Fruit fly (Drosophila melanogaster): ENCODE measurements around the gene cmpy.

DNA sequence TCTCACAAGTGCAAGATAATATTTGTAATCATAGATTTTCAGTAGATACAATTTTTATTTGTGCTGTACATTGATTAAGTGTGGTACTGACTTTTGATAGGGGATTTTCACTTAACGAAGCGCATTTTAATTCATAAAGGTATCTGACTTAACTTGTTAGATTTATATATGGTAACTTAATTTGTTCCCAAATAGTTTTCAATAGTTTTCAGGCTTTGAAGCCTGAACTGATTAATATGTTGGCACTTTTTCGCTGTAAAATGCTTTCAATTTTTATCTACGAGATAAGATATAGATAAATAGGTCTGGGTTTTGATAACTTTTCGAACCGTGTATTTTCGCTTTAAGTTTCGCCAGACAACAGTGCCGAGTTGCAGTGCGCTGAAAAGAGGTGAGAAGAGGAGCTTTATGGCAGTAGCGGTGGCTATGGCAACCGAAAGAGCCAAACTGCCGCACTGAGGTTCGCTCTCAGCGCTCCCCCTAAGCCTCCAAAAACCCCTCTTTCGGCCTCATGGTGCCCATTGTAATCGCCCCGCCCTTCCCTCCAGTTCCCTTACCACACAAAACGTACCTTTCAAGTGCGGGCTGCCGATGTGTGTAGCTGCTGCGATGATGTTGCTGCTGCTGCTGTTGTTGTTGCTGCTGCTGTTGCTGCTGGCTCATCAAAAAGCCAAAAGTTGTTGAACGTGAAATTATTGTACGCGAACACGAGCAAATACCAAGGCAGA, 14.7 kb upstream of the cmpy start:
- no peak for TF ChIP-seq dmrt99B (tag; optimal IDR thresholded peaks at IDR 0.05)
- TF ChIP-seq Ada2b (GFP tag; IDR thresholded peaks at IDR 0.05), result no peak
- no peak for TF ChIP-seq zen2 (GFP tag; IDR thresholded peaks at IDR 0.05; ENCODE audit: partially characterized antibody)

All from whole organism, embryonic.